Fruit fly (Drosophila melanogaster) whole organism, embryonic: ENCODE results near the gene Hsp110.

ENCODE experiments used
- CG10209 ChIP-seq: fragments of 200-800 bp; sonication (Bioruptor generic); optimal IDR thresholded peaks from 3 replicates; lab custom pipeline; 2017; ENCODE audit warnings: missing biosample characterization, mild to moderate bottlenecking, missing genetic modification characterization, missing genetic modification reagents
- CG10366 ChIP-seq: fragments of 200-800 bp; sonication (Bioruptor generic); IDR thresholded peaks from 2 replicates; pipeline ENCODE4 v1.3.6; 2022; ENCODE audit warnings: missing biosample characterization, missing genetic modification characterization
- CG11247 ChIP-seq: fragments of 200-800 bp; sonication (Bioruptor generic); IDR thresholded peaks from 2 replicates; pipeline ENCODE4 v1.3.6; 2022; ENCODE audit warnings: missing biosample characterization, missing genetic modification characterization
- CG11398 ChIP-seq: fragments of 200-800 bp; sonication (Bioruptor generic); optimal IDR thresholded peaks from 2 replicates; lab custom pipeline; 2016; ENCODE audit warnings: missing biosample characterization, missing genetic modification characterization
- CG11504 ChIP-seq: fragments of 200-800 bp; sonication (Bioruptor generic); optimal IDR thresholded peaks from 3 replicates; lab custom pipeline; 2019; ENCODE audit warnings: missing biosample characterization, mild to moderate bottlenecking, missing genetic modification characterization, moderate library complexity
- CG12071 ChIP-seq: fragments of 200-800 bp; sonication (Bioruptor generic); optimal IDR thresholded peaks from 3 replicates; lab custom pipeline; 2018; ENCODE audit warnings: missing biosample characterization, mild to moderate bottlenecking, missing genetic modification characterization
- CG13123 ChIP-seq: fragments of 200-800 bp; sonication (Bioruptor generic); optimal IDR thresholded peaks from 2 replicates; lab custom pipeline; 2016; ENCODE audit warnings: missing biosample characterization, missing genetic modification characterization
- CG13287 ChIP-seq: fragments of 200-800 bp; sonication (Bioruptor generic); IDR thresholded peaks from 2 replicates; pipeline ENCODE4 v1.3.6; 2022; ENCODE audit warnings: missing biosample characterization, missing genetic modification characterization; ENCODE audit not compliant: partially characterized antibody
- CG15479 ChIP-seq: fragments of 200-800 bp; sonication (Bioruptor generic); optimal IDR thresholded peaks from 3 replicates; lab custom pipeline; 2019; ENCODE audit warnings: missing biosample characterization, mild to moderate bottlenecking, missing genetic modification characterization, moderate library complexity
- CG1603 ChIP-seq: fragments of 200-800 bp; sonication (Bioruptor generic); optimal IDR thresholded peaks from 2 replicates; lab custom pipeline; 2019; ENCODE audit warnings: missing biosample characterization, mild to moderate bottlenecking, missing genetic modification characterization, moderate library complexity
- CG17829 ChIP-seq: fragments of 200-800 bp; optimal IDR thresholded peaks from 2 replicates; lab custom pipeline; 2019; ENCODE audit warnings: missing biosample characterization, mild to moderate bottlenecking, missing genetic modification characterization, moderate library complexity
- CG33213 ChIP-seq: fragments of 200-800 bp; sonication (Bioruptor generic); optimal IDR thresholded peaks from 3 replicates; lab custom pipeline; 2016; ENCODE audit warnings: missing biosample characterization, missing genetic modification characterization
- CG4617 ChIP-seq: fragments of 200-800 bp; sonication (Bioruptor generic); optimal IDR thresholded peaks from 3 replicates; lab custom pipeline; 2016; ENCODE audit warnings: missing biosample characterization, missing genetic modification characterization, borderline replicate concordance
- CG6791 ChIP-seq: fragments of 200-800 bp; sonication (Bioruptor generic); IDR thresholded peaks from 3 replicates; pipeline ENCODE4 v1.3.6; 2022; ENCODE audit warnings: missing biosample characterization, missing genetic modification characterization; ENCODE audit not compliant: partially characterized antibody
- CG7786 ChIP-seq: fragments of 200-800 bp; sonication (Bioruptor generic); optimal IDR thresholded peaks from 2 replicates; lab custom pipeline; 2016; ENCODE audit warnings: missing biosample characterization, missing genetic modification characterization
- CG7987 ChIP-seq: fragments of 200-800 bp; sonication (Bioruptor generic); optimal IDR thresholded peaks from 2 replicates; lab custom pipeline; 2018; ENCODE audit warnings: missing biosample characterization, mild to moderate bottlenecking, missing genetic modification characterization, moderate library complexity
- CG8388 ChIP-seq: fragments of 200-800 bp; sonication (Bioruptor generic); optimal IDR thresholded peaks from 2 replicates; lab custom pipeline; 2019; ENCODE audit warnings: missing biosample characterization, mild to moderate bottlenecking, missing genetic modification characterization, moderate library complexity
- CG8478 ChIP-seq: fragments of >200 bp; optimal IDR thresholded peaks from 2 replicates; lab custom pipeline; 2018
- CG8924 ChIP-seq: fragments of 200-800 bp; optimal IDR thresholded peaks from 3 replicates; lab custom pipeline; 2019; ENCODE audit warnings: missing biosample characterization, mild to moderate bottlenecking, missing genetic modification characterization, moderate library complexity
- CG8944 ChIP-seq: fragments of 200-800 bp; sonication (Bioruptor generic); optimal IDR thresholded peaks from 3 replicates; lab custom pipeline; 2016; ENCODE audit warnings: missing biosample characterization, missing genetic modification characterization
- Doc3 ChIP-seq: fragments of 200-800 bp; sonication (Bioruptor generic); IDR thresholded peaks from 3 replicates; pipeline ENCODE4 v1.3.6; 2022; ENCODE audit warnings: missing biosample characterization, missing genetic modification characterization; ENCODE audit not compliant: partially characterized antibody
- Dp ChIP-seq: fragments of 200-800 bp; sonication (Bioruptor generic); optimal IDR thresholded peaks from 2 replicates; lab custom pipeline; 2018; ENCODE audit warnings: missing biosample characterization, mild to moderate bottlenecking, missing genetic modification characterization, moderate library complexity
- Gug ChIP-seq: fragments of 200-800 bp; sonication (Bioruptor generic); IDR thresholded peaks from 4 replicates; pipeline ENCODE4 v1.3.6; 2022; ENCODE audit warnings: missing biosample characterization, missing genetic modification characterization
- HLH3B ChIP-seq: fragments of 200-800 bp; sonication (Bioruptor generic); IDR thresholded peaks from 2 replicates; pipeline ENCODE4 v1.3.6; 2022; ENCODE audit warnings: missing biosample characterization, missing genetic modification characterization
- HmgZ ChIP-seq: fragments of 200-800 bp; sonication (Bioruptor generic); optimal IDR thresholded peaks from 2 replicates; lab custom pipeline; 2018; ENCODE audit warnings: missing biosample characterization, mild to moderate bottlenecking, missing genetic modification characterization
- Med ChIP-seq: fragments of 200-800 bp; sonication (Bioruptor generic); peaks from one replicate; lab custom pipeline; 2016; ENCODE audit warnings: missing biosample characterization, missing genetic modification characterization, mild to moderate bottlenecking, inconsistent platforms, moderate library complexity
- Mrtf ChIP-seq: fragments of 200-800 bp; sonication (Bioruptor generic); IDR thresholded peaks from 3 replicates; pipeline ENCODE4 v1.3.6; 2022; ENCODE audit warnings: missing biosample characterization, missing genetic modification characterization
- NC2β ChIP-seq: fragments of 200-800 bp; sonication (Bioruptor generic); optimal IDR thresholded peaks from 2 replicates; lab custom pipeline; 2016; ENCODE audit warnings: missing biosample characterization, missing genetic modification characterization
- Rx ChIP-seq: fragments of 200-800 bp; sonication (Bioruptor generic); IDR thresholded peaks from 2 replicates; pipeline ENCODE4 v1.3.6; 2022; ENCODE audit warnings: missing biosample characterization, missing genetic modification characterization
- Scr ChIP-seq: fragments of 200-800 bp; sonication (Bioruptor generic); IDR thresholded peaks from 2 replicates; pipeline ENCODE4 v1.3.6; 2022; ENCODE audit warnings: missing biosample characterization, missing genetic modification characterization; ENCODE audit not compliant: partially characterized antibody
- Sry-δ ChIP-seq: fragments of 200-800 bp; sonication (Bioruptor generic); optimal IDR thresholded peaks from 2 replicates; lab custom pipeline; 2016; ENCODE audit warnings: missing biosample characterization, missing genetic modification characterization
- ac ChIP-seq: fragments of 200-800 bp; sonication (Bioruptor generic); optimal IDR thresholded peaks from 3 replicates; lab custom pipeline; 2017; ENCODE audit warnings: missing biosample characterization, mild to moderate bottlenecking, missing genetic modification characterization
- ase ChIP-seq: fragments of 200-800 bp; sonication (Bioruptor generic); IDR thresholded peaks from 3 replicates; pipeline ENCODE4 v1.3.6; 2022; ENCODE audit warnings: missing biosample characterization, missing genetic modification characterization
- ato ChIP-seq: fragments of 200-800 bp; sonication (Bioruptor generic); IDR thresholded peaks from 2 replicates; pipeline ENCODE4 v1.3.6; 2022; ENCODE audit warnings: missing biosample characterization, missing genetic modification characterization; ENCODE audit not compliant: partially characterized antibody
- bbx ChIP-seq: fragments of 200-800 bp; sonication (Bioruptor generic); IDR thresholded peaks from 2 replicates; pipeline ENCODE4 v1.3.6; 2022; ENCODE audit warnings: missing biosample characterization, missing genetic modification characterization; ENCODE audit not compliant: partially characterized antibody
- bcd ChIP-seq: fragments of 200-800 bp; sonication (Bioruptor generic); optimal IDR thresholded peaks from 2 replicates; lab custom pipeline; 2017; ENCODE audit warnings: missing biosample characterization, mild to moderate bottlenecking, missing genetic modification characterization
- chn ChIP-seq: fragments of 200-800 bp; sonication (Bioruptor generic); optimal IDR thresholded peaks from 2 replicates; lab custom pipeline; 2016; ENCODE audit warnings: missing biosample characterization, missing genetic modification characterization
- gsb-n ChIP-seq: fragments of 200-800 bp; sonication (Bioruptor generic); optimal IDR thresholded peaks from 3 replicates; lab custom pipeline; 2018; ENCODE audit warnings: missing biosample characterization, mild to moderate bottlenecking, missing genetic modification characterization
- inv ChIP-seq: fragments of 200-800 bp; sonication (Bioruptor generic); IDR thresholded peaks from 2 replicates; pipeline ENCODE4 v1.3.6; 2022; ENCODE audit warnings: missing biosample characterization, missing genetic modification characterization; ENCODE audit not compliant: partially characterized antibody
- kah ChIP-seq: fragments of 200-800 bp; sonication (Bioruptor generic); optimal IDR thresholded peaks from 2 replicates; lab custom pipeline; 2018; ENCODE audit warnings: missing biosample characterization, mild to moderate bottlenecking, missing genetic modification characterization
- knrl ChIP-seq: fragments of 200-800 bp; sonication (Bioruptor generic); IDR thresholded peaks from 3 replicates; pipeline ENCODE4 v1.3.6; 2022; ENCODE audit warnings: missing biosample characterization, missing genetic modification characterization; ENCODE audit not compliant: partially characterized antibody
- lilli ChIP-seq: fragments of 200-800 bp; sonication (Bioruptor generic); optimal IDR thresholded peaks from 3 replicates; lab custom pipeline; 2016; ENCODE audit warnings: missing biosample characterization, missing genetic modification characterization
- lola ChIP-seq, 3 experiments: fragments of >200 bp in 2 of 3; fragments of 200-800 bp in 1 of 3; sonication (Bioruptor generic) in 1 of 3; optimal IDR thresholded peaks; 2 replicates each; lab custom pipeline; 2017 to 2019; ENCODE audit warnings: missing biosample characterization in 3 of 3, missing genetic modification characterization in 3 of 3, mild to moderate bottlenecking in 1 of 3, moderate library complexity in 1 of 3
- org-1 ChIP-seq: fragments of 200-800 bp; sonication (Bioruptor generic); optimal IDR thresholded peaks from 2 replicates; lab custom pipeline; 2017; ENCODE audit warnings: missing biosample characterization, missing genetic modification characterization
- otp ChIP-seq: fragments of 200-800 bp; sonication (Bioruptor generic); IDR thresholded peaks from 3 replicates; pipeline ENCODE4, ENCODE4 v1.3.6; 2022; ENCODE audit warnings: missing biosample characterization, missing genetic modification characterization
- pnt ChIP-seq: fragments of 200-800 bp; sonication (Bioruptor generic); optimal IDR thresholded peaks from 3 replicates; lab custom pipeline; 2016; ENCODE audit warnings: missing biosample characterization, missing genetic modification characterization
- row ChIP-seq: fragments of 200-800 bp; sonication (Bioruptor generic); IDR thresholded peaks from 3 replicates; pipeline ENCODE4 v1.3.6; 2022; ENCODE audit warnings: missing biosample characterization, missing genetic modification characterization
- tio ChIP-seq: fragments of 200-800 bp; sonication (Bioruptor generic); optimal IDR thresholded peaks from 2 replicates; lab custom pipeline; 2017; ENCODE audit warnings: missing biosample characterization, missing genetic modification characterization, inconsistent platforms
- vnd ChIP-seq: fragments of 200-800 bp; sonication (Bioruptor generic); IDR thresholded peaks from 3 replicates; pipeline ENCODE4 v1.3.6; 2022; ENCODE audit warnings: missing biosample characterization, missing genetic modification characterization; ENCODE audit not compliant: partially characterized antibody
- zen2 ChIP-seq: fragments of 200-800 bp; sonication (Bioruptor generic); IDR thresholded peaks from 3 replicates; pipeline ENCODE4 v1.3.6; 2022; ENCODE audit warnings: missing biosample characterization, missing genetic modification characterization; ENCODE audit not compliant: partially characterized antibody

The Hsp110 gene

dm6 chr3L:14071621-14072020, 34.8 kb downstream of the Hsp110 start, which contains the start of gene Pex1 (continued):
- TF ChIP-seq CG15479 (GFP tag; lab: Kevin White, UChicago), result peak; percentile 29
- no peak for TF ChIP-seq CG11398 (GFP tag; lab: Kevin White, UChicago)
- peak; percentile 61 for TF ChIP-seq Dp (GFP tag; lab: Kevin White, UChicago)
- TF ChIP-seq CG8924 (tag; lab: Kevin White, UChicago), result no peak
- TF ChIP-seq lilli (GFP tag; lab: Kevin White, UChicago), result peak; percentile 21
- TF ChIP-seq lola (GFP tag; optimal IDR thresholded peaks at IDR 0.05; lab: Kevin White, UChicago), result no peak
- peak; percentile 31 for TF ChIP-seq CG4617 (GFP tag; lab: Kevin White, UChicago)
- TF ChIP-seq Doc3, result peak; percentile 73
- TF ChIP-seq bcd, result no peak
- TF ChIP-seq CG8388, result no peak
- no peak for TF ChIP-seq tio
- TF ChIP-seq ase (GFP tag; lab: Robert Waterston, UW), result no peak
- no peak for TF ChIP-seq CG7786 (GFP tag; lab: Kevin White, UChicago)
- no peak for TF ChIP-seq CG10209 (GFP tag; lab: Kevin White, UChicago)
- no peak for TF ChIP-seq CG10366 (GFP tag; lab: Robert Waterston, UW)
- 0 out of 2 replicates have a peak, but pooled peaks have one; percentile 9 for TF ChIP-seq CG11247 (GFP tag; lab: Robert Waterston, UW)
- TF ChIP-seq HLH3B (GFP tag; lab: Robert Waterston, UW), result no peak
- no peak for TF ChIP-seq NC2β
- TF ChIP-seq CG8944 (GFP tag; lab: Kevin White, UChicago), result no peak
- TF ChIP-seq CG6791 (GFP tag; lab: Robert Waterston, UW), result peak; percentile 78
- TF ChIP-seq knrl (GFP tag; lab: Robert Waterston, UW), result peak; percentile 78
- TF ChIP-seq row (GFP tag; lab: Robert Waterston, UW), result peak; percentile 54; the same call in 1 of the 3 replicates
- TF ChIP-seq CG17829 (tag; lab: Kevin White, UChicago), result peak; percentile 39
- TF ChIP-seq Mrtf (GFP tag; lab: Robert Waterston, UW), result no peak
- peak; percentile 89 for TF ChIP-seq bbx
- no peak for TF ChIP-seq org-1
- no peak for TF ChIP-seq otp (GFP tag; lab: Robert Waterston, UW)
- peak; percentile 89 for TF ChIP-seq Med
- TF ChIP-seq Sry-δ (GFP tag; lab: Kevin White, UChicago), result peak; percentile 92
- no peak for TF ChIP-seq Rx (GFP tag; lab: Robert Waterston, UW)
- peak; percentile 4 for TF ChIP-seq gsb-n (tag; lab: Kevin White, UChicago)
- no peak for TF ChIP-seq CG12071 (GFP tag; lab: Kevin White, UChicago)
- no peak for TF ChIP-seq ac
- TF ChIP-seq CG8478, result no peak
- TF ChIP-seq Gug (GFP tag; lab: Robert Waterston, UW), result no peak
- TF ChIP-seq CG13287 (GFP tag; lab: Robert Waterston, UW), result peak; percentile 90
- peak; percentile 88 for TF ChIP-seq kah (GFP tag; lab: Kevin White, UChicago)
- TF ChIP-seq Scr (GFP tag; lab: Robert Waterston, UW), result peak; percentile 87
- TF ChIP-seq CG7987 (GFP tag; lab: Kevin White, UChicago), result peak; percentile 6
- peak; percentile 66 for TF ChIP-seq inv
- TF ChIP-seq pnt (GFP tag; lab: Kevin White, UChicago), result no peak
- TF ChIP-seq ato (GFP tag; lab: Robert Waterston, UW), result peak; percentile 53; the same call in 1 of the 2 replicates
- no peak for TF ChIP-seq CG11504 (tag; lab: Kevin White, UChicago)
- TF ChIP-seq CG13123, result no peak
- peak; percentile 37 for TF ChIP-seq HmgZ (tag; lab: Kevin White, UChicago)
- TF ChIP-seq vnd (GFP tag; lab: Robert Waterston, UW), result peak; percentile 71
- no peak for TF ChIP-seq CG33213 (GFP tag; lab: Kevin White, UChicago)
- no peak for TF ChIP-seq chn (GFP tag; lab: Kevin White, UChicago)
- TF ChIP-seq zen2 (GFP tag; lab: Robert Waterston, UW), result peak; percentile 69
- TF ChIP-seq CG1603 (tag; lab: Kevin White, UChicago), result peak; percentile 62
